Worm (Caenorhabditis elegans): ENCODE results near the gene R04A9.3.

R04A9.3 gene

ce11 chrX:380505-380904, at the start of gene R04A9.3:
Gene R04A9.3 (minus strand): TSS chrX:380605.
- no peak for TF ChIP-seq ztf-23 (GFP tag; IDR thresholded peaks at IDR 0.05)
- TF ChIP-seq klf-2 (GFP tag; conservative IDR thresholded peaks at IDR 0.05), result no peak
- TF ChIP-seq tab-1 (GFP tag; IDR thresholded peaks at IDR 0.05), result no peak
- no peak for TF ChIP-seq ztf-29 (GFP tag; IDR thresholded peaks at IDR 0.05)
- no peak for TF ChIP-seq T22C8.4 (GFP tag; IDR thresholded peaks at IDR 0.05)
- TF ChIP-seq med-1 (GFP tag; optimal IDR thresholded peaks at IDR 0.05; ENCODE audit: insufficient read depth), result no peak
- TF ChIP-seq cog-1 (tag; optimal IDR thresholded peaks at IDR 0.05), result no peak
- TF ChIP-seq flt-1 (GFP tag; IDR thresholded peaks at IDR 0.05), result no peak
- no peak for TF ChIP-seq ref-1 (GFP tag; conservative IDR thresholded peaks at IDR 0.05)

ce11 chrX:425535-425934, 45.1 kb upstream of the R04A9.3 start, which contains the start of gene ZK1193.2:
Gene ZK1193.2 (minus strand): TSS chrX:425635.
- no peak for TF ChIP-seq ref-1 (GFP tag; conservative IDR thresholded peaks at IDR 0.05)
- TF ChIP-seq med-1 (GFP tag; optimal IDR thresholded peaks at IDR 0.05; ENCODE audit: insufficient read depth), result no peak
- TF ChIP-seq cog-1 (tag; optimal IDR thresholded peaks at IDR 0.05), result no peak
- TF ChIP-seq klf-2 (GFP tag; conservative IDR thresholded peaks at IDR 0.05), result no peak
- no peak for TF ChIP-seq tab-1 (GFP tag; IDR thresholded peaks at IDR 0.05)
- no peak for TF ChIP-seq ztf-23 (GFP tag; IDR thresholded peaks at IDR 0.05)
- TF ChIP-seq ztf-29 (GFP tag; IDR thresholded peaks at IDR 0.05), result no peak
- no peak for TF ChIP-seq T22C8.4 (GFP tag; IDR thresholded peaks at IDR 0.05)
- no peak for TF ChIP-seq flt-1 (GFP tag; IDR thresholded peaks at IDR 0.05)

- no peak for TF ChIP-seq tab-1 (GFP tag; IDR thresholded peaks at IDR 0.05)
- TF ChIP-seq ztf-29 (GFP tag; IDR thresholded peaks at IDR 0.05), result no peak
- TF ChIP-seq med-1 (GFP tag; optimal IDR thresholded peaks at IDR 0.05; ENCODE audit: insufficient read depth), result no peak
- no peak for TF ChIP-seq klf-2 (GFP tag; conservative IDR thresholded peaks at IDR 0.05)
- no peak for TF ChIP-seq cog-1 (tag; optimal IDR thresholded peaks at IDR 0.05)
- no peak for TF ChIP-seq ref-1 (GFP tag; conservative IDR thresholded peaks at IDR 0.05)
- no peak for TF ChIP-seq T22C8.4 (GFP tag; IDR thresholded peaks at IDR 0.05)
- TF ChIP-seq ztf-23 (GFP tag; IDR thresholded peaks at IDR 0.05), result no peak
- no peak for TF ChIP-seq flt-1 (GFP tag; IDR thresholded peaks at IDR 0.05)
Observed at ce11 chrX:423757-424156, 43.4 kb upstream of the R04A9.3 start.

DNA sequence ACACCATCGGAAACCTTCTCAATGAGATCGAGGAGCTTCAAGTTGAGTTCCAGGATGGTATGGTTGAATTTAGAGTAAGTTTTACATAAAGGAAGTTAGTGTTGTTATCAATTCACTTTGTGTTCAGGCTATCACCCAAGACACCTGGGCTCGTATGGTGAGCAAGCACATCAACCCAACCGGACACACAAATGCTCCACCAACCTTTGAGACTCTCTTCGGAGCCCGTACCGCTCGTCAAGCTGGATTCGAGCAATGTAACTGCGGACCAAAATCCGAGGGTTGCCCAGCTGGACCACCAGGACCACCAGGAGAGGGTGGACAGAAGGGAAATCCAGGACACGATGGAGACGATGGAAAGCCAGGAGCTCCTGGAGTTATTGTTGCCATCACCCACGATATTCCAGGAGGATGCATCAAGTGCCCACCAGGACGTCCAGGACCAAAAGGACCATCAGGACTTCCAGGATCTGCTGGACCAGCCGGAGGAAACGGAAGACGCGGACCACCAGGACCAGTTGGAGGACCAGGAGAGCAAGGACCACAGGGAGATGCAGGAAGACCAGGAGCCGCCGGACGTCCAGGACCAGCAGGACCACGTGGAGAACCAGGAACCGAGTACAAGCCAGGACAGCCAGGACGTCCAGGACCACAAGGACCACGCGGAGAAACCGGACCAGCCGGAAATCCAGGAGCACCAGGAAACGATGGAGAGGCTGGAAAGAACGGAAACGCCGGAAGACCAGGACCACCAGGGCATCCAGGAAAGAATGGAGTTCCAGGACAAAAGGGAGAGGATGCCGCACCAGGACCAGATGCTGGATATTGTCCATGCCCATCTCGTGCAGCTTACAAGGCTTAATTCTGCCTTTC, 41.6 kb upstream of the R04A9.3 start:
- no peak for TF ChIP-seq med-1 (GFP tag; optimal IDR thresholded peaks at IDR 0.05; ENCODE audit: insufficient read depth)
- TF ChIP-seq ref-1 (GFP tag; conservative IDR thresholded peaks at IDR 0.05), result no peak
- TF ChIP-seq ztf-23 (GFP tag; IDR thresholded peaks at IDR 0.05), result no peak
- TF ChIP-seq tab-1 (GFP tag; IDR thresholded peaks at IDR 0.05), result no peak
- TF ChIP-seq T22C8.4 (GFP tag; IDR thresholded peaks at IDR 0.05), result no peak

DNA sequence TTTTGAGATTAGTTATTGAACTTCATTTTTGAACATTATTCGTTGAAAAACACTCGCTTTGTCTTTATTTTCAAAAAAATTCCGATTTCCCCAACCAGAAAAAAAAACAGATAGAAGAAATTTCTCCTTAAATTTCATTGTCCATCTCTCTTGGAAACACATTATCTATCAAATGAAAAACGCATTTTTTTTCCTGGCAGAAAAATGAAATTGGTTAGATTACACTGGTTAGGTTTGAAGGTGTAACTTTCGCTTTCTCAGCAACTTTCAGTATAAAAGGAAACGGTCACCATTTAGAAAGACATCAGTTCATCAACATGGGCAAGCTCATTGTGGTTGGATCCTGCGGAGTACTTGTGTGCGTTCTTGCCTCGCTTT, 41.0 kb upstream of the R04A9.3 start, which contains the start of gene col-19:
col-19 (plus strand) TSS at position 301 of the 378 bp plus-strand sequence.
- no peak for TF ChIP-seq ref-1 (GFP tag; conservative IDR thresholded peaks at IDR 0.05)
- no peak for TF ChIP-seq flt-1 (GFP tag; IDR thresholded peaks at IDR 0.05)
- no peak for TF ChIP-seq ztf-23 (GFP tag; IDR thresholded peaks at IDR 0.05)
- no peak for TF ChIP-seq ztf-29 (GFP tag; IDR thresholded peaks at IDR 0.05)
- TF ChIP-seq tab-1 (GFP tag; IDR thresholded peaks at IDR 0.05), result no peak
- TF ChIP-seq cog-1 (tag; optimal IDR thresholded peaks at IDR 0.05), result no peak

DNA sequence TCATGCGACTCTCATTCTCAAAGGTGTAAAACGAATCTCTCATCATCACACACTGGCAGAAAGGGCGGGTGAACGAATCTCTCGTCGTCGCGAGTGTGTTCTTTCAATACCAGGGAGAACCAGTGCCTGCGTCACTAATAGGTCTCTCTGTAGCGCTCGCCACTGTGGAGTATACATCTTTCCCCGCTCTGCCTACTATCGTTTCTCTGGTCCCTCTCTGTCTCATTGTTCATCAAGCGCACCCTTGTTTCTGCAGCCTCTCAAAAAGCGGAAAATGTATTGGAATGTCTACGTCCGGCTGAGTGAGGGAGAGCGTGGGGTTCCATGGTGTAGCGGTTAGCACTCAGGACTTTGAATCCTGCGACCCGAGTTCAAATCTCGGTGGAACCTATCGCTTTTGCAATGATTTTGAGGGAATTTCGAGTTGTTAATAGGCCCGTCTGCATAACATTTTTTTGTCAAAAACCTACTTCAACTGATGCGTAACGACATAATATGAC, 29.7 kb upstream of the R04A9.3 start:
- TF ChIP-seq cog-1 (tag; optimal IDR thresholded peaks at IDR 0.05) (peak; percentile 94), tab-1 (GFP tag; IDR thresholded peaks at IDR 0.05) (peak; percentile 86), ztf-29 (GFP tag; IDR thresholded peaks at IDR 0.05) (peak; percentile 89), T22C8.4 (GFP tag; IDR thresholded peaks at IDR 0.05) (peak; percentile 82), ref-1 (GFP tag; conservative IDR thresholded peaks at IDR 0.05) (peak; percentile 86), med-1 (GFP tag; optimal IDR thresholded peaks at IDR 0.05; ENCODE audit: insufficient read depth) (peak; percentile 80), klf-2 (GFP tag; conservative IDR thresholded peaks at IDR 0.05) (peak; percentile 94), ztf-23 (GFP tag; IDR thresholded peaks at IDR 0.05) (peak; percentile 95), flt-1 (GFP tag; IDR thresholded peaks at IDR 0.05) (peak; percentile 96)

ce11 chrX:404597-404996, 24.2 kb upstream of the R04A9.3 start, which contains the start of gene R04A9.1:
Gene R04A9.1 (plus strand): TSS chrX:404897.
- TF ChIP-seq med-1 (GFP tag; optimal IDR thresholded peaks at IDR 0.05; ENCODE audit: insufficient read depth), result no peak
- no peak for TF ChIP-seq ztf-29 (GFP tag; IDR thresholded peaks at IDR 0.05)
- no peak for TF ChIP-seq ztf-23 (GFP tag; IDR thresholded peaks at IDR 0.05)
- no peak for TF ChIP-seq tab-1 (GFP tag; IDR thresholded peaks at IDR 0.05)

DNA sequence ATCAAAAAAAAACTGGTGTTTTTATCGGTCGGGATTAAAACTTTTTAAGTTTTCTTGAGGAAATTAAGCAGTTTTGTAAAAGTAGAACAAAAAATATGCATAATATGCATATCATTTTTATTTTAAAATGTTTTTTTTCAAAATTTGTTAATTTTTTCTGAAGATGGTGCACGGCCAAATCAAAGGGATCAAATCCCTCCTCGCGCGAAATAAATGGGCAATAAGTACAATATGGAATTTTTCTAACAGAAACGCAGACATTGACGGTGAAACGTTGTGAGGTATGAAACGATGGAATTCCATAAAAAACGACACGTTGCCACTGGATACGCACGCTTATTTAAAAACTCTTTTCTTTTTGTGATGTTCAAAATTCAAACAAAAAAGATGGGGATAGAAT, 22.5 kb upstream of the R04A9.3 start:
- TF ChIP-seq cog-1 (tag; optimal IDR thresholded peaks at IDR 0.05) (no peak), med-1 (GFP tag; optimal IDR thresholded peaks at IDR 0.05; ENCODE audit: insufficient read depth) (no peak), ztf-23 (GFP tag; IDR thresholded peaks at IDR 0.05) (no peak), flt-1 (GFP tag; IDR thresholded peaks at IDR 0.05) (no peak), klf-2 (GFP tag; conservative IDR thresholded peaks at IDR 0.05) (no peak), T22C8.4 (GFP tag; IDR thresholded peaks at IDR 0.05) (no peak), tab-1 (GFP tag; IDR thresholded peaks at IDR 0.05) (no peak), ref-1 (GFP tag; conservative IDR thresholded peaks at IDR 0.05) (no peak), ztf-29 (GFP tag; IDR thresholded peaks at IDR 0.05) (no peak)

DNA sequence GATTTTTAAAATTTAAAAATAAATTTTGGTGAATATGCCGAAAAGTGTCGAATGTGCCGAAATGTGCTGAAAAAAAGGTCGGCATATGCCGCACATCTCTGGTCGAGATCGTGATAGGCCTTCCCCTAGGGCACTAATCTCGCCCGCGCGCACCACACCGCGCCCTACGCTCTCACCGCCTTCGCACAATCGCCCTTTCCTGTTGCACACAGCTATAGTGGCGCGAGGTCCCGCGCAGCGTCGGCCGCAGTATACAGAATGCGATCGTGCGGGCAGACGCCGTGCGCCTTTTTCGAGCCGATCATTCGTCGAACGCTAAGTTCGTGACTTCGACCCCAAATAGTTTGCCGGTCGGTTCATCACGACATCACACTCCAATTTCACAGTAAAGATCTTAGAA, 19.1 kb upstream of the R04A9.3 start:
- TF ChIP-seq tab-1 (GFP tag; IDR thresholded peaks at IDR 0.05), result no peak

DNA sequence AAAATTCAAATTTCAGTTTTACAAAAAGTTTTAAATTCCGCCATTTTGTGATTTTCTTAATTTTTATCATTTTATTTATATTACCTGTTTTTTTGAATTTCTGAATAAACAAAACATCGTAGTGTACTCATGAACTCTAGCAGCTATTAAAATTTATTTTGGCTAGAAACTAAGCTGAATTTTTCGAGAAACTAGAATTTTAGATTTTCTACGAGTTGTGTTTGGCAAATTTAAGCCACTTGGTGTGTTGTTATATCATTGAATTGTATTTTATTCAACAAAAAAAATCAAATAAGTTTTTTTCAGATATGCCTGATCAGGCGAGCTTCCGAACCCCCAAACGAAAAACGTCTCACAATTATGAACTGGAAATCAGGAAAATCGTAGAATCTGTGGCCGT, 16.9 kb upstream of the R04A9.3 start, which contains the start of gene R04A9.6:
R04A9.6 (plus strand) TSS at position 301 of the 400 bp plus-strand sequence.
- no peak for TF ChIP-seq klf-2 (GFP tag; conservative IDR thresholded peaks at IDR 0.05)
- no peak for TF ChIP-seq tab-1 (GFP tag; IDR thresholded peaks at IDR 0.05)
- no peak for TF ChIP-seq T22C8.4 (GFP tag; IDR thresholded peaks at IDR 0.05)
- no peak for TF ChIP-seq med-1 (GFP tag; optimal IDR thresholded peaks at IDR 0.05; ENCODE audit: insufficient read depth)
- no peak for TF ChIP-seq flt-1 (GFP tag; IDR thresholded peaks at IDR 0.05)
- no peak for TF ChIP-seq cog-1 (tag; optimal IDR thresholded peaks at IDR 0.05)
- TF ChIP-seq ztf-29 (GFP tag; IDR thresholded peaks at IDR 0.05), result no peak
- TF ChIP-seq ref-1 (GFP tag; conservative IDR thresholded peaks at IDR 0.05), result no peak
- TF ChIP-seq ztf-23 (GFP tag; IDR thresholded peaks at IDR 0.05), result no peak

All from whole organism, midembryonic.